Worm (Caenorhabditis elegans) whole organism, L2 larva: Measurements from ENCODE around the gene str-2.

Source experiments
- C34F6.9 ChIP-seq: fragments of 150-350 bp; optimal IDR thresholded peaks from 2 replicates; lab custom pipeline; 2014; ENCODE audit warnings: missing biosample characterization, missing genetic modification characterization
- F13H6.1 ChIP-seq: sonication (generic microtip); optimal IDR thresholded peaks from 2 replicates; lab custom pipeline; 2016; ENCODE audit warnings: missing genetic modification characterization, missing compliant biosample characterization
- Y55F3AM.14 ChIP-seq: fragments of 200-800 bp; sonication (Bioruptor generic); optimal IDR thresholded peaks from 2 replicates; lab custom pipeline; 2018; ENCODE audit warnings: mild to moderate bottlenecking, missing genetic modification characterization, missing compliant biosample characterization
- ZK546.5 ChIP-seq: sonication (generic microtip); optimal IDR thresholded peaks from 2 replicates; lab custom pipeline; 2017; ENCODE audit warnings: missing biosample characterization, missing genetic modification characterization
- alr-1 ChIP-seq: fragments of 150-350 bp; optimal IDR thresholded peaks from 2 replicates; lab custom pipeline; 2014; ENCODE audit warnings: missing biosample characterization, missing genetic modification characterization
- aly-2 ChIP-seq: fragments of 150-350 bp; optimal IDR thresholded peaks from 2 replicates; lab custom pipeline; 2014; ENCODE audit warnings: missing biosample characterization, missing genetic modification characterization
- blmp-1 ChIP-seq: sonication (generic microtip); optimal IDR thresholded peaks from 2 replicates; lab custom pipeline; 2017; ENCODE audit warnings: missing genetic modification characterization, mild to moderate bottlenecking, missing compliant biosample characterization, antibody characterized with exemption, moderate library complexity; ENCODE audit not compliant: insufficient read depth
- ceh-16 ChIP-seq: fragments of 150-350 bp; optimal IDR thresholded peaks from 2 replicates; lab custom pipeline; 2014; ENCODE audit warnings: missing biosample characterization, missing genetic modification characterization
- ceh-82 ChIP-seq: fragments of 150-350 bp; optimal IDR thresholded peaks from 2 replicates; lab custom pipeline; 2014; ENCODE audit warnings: missing biosample characterization, missing genetic modification characterization
- crh-2 ChIP-seq: sonication (generic microtip); optimal IDR thresholded peaks from 2 replicates; lab custom pipeline; 2017; ENCODE audit warnings: missing biosample characterization, missing genetic modification characterization
- dmd-4 ChIP-seq: sonication (generic microtip); optimal IDR thresholded peaks from 2 replicates; lab custom pipeline; 2017; ENCODE audit warnings: missing biosample characterization, missing genetic modification characterization
- egl-27 ChIP-seq: sonication (generic microtip); optimal IDR thresholded peaks from 3 replicates; lab custom pipeline; 2017; ENCODE audit warnings: missing biosample characterization, missing genetic modification reagents, missing genetic modification characterization
- elt-1 ChIP-seq: fragments of 150-350 bp; optimal IDR thresholded peaks from 2 replicates; lab custom pipeline; 2014; ENCODE audit warnings: missing biosample characterization, missing genetic modification characterization
- elt-3 ChIP-seq: sonication (generic microtip); optimal IDR thresholded peaks from 2 replicates; lab custom pipeline; 2017; ENCODE audit warnings: missing biosample characterization, missing genetic modification characterization
- fos-1 ChIP-seq: fragments of 150-350 bp; optimal IDR thresholded peaks from 2 replicates; lab custom pipeline; 2014; ENCODE audit warnings: missing biosample characterization, missing genetic modification characterization
- lin-11 ChIP-seq: fragments of 150-350 bp; sonication (generic microtip); optimal IDR thresholded peaks from 2 replicates; lab custom pipeline; 2014; ENCODE audit warnings: missing biosample characterization, missing genetic modification characterization, inconsistent platforms, mixed read lengths
- lin-39 ChIP-seq: fragments of 150-350 bp; optimal IDR thresholded peaks from 2 replicates; lab custom pipeline; 2014; ENCODE audit warnings: missing biosample characterization, missing genetic modification reagents, missing genetic modification characterization
- lsy-2 ChIP-seq, 2 experiments: fragments of 150-350 bp in 1 of 2; sonication (generic microtip) in 1 of 2; optimal IDR thresholded peaks; 2 replicates each; lab custom pipeline; 2014 to 2017; ENCODE audit warnings: missing biosample characterization in 2 of 2, missing genetic modification characterization in 2 of 2
- mab-5 ChIP-seq: fragments of 150-350 bp; optimal IDR thresholded peaks from 2 replicates; lab custom pipeline; 2014; ENCODE audit warnings: missing biosample characterization, missing genetic modification characterization
- mbf-1 ChIP-seq: sonication (generic microtip); optimal IDR thresholded peaks from 2 replicates; lab custom pipeline; 2017; ENCODE audit warnings: missing biosample characterization, missing genetic modification characterization
- mdl-1 ChIP-seq, 2 experiments: fragments of 150-350 bp in 1 of 2; sonication (generic microtip) in 1 of 2; optimal IDR thresholded peaks; 2 replicates each; lab custom pipeline; 2017; ENCODE audit warnings: missing biosample characterization in 2 of 2, missing genetic modification characterization in 2 of 2
- nhr-10 ChIP-seq: sonication (generic microtip); optimal IDR thresholded peaks from 2 replicates; lab custom pipeline; 2017; ENCODE audit warnings: missing biosample characterization, missing genetic modification characterization
- nhr-11 ChIP-seq: fragments of 150-350 bp; optimal IDR thresholded peaks from 2 replicates; lab custom pipeline; 2014; ENCODE audit warnings: missing biosample characterization, missing genetic modification characterization
- nhr-12 ChIP-seq: fragments of 150-350 bp; optimal IDR thresholded peaks from 2 replicates; lab custom pipeline; 2014; ENCODE audit warnings: missing biosample characterization, missing genetic modification characterization
- nhr-129 ChIP-seq: fragments of 150-350 bp; optimal IDR thresholded peaks from 2 replicates; lab custom pipeline; 2014; ENCODE audit warnings: missing biosample characterization, missing genetic modification characterization
- nhr-21 ChIP-seq: fragments of 150-350 bp; optimal IDR thresholded peaks from 2 replicates; lab custom pipeline; 2014; ENCODE audit warnings: missing biosample characterization, missing genetic modification characterization
- nhr-23 ChIP-seq: fragments of 150-350 bp; optimal IDR thresholded peaks from 2 replicates; lab custom pipeline; 2014; ENCODE audit warnings: missing biosample characterization, missing genetic modification reagents, missing genetic modification characterization
- nhr-25 ChIP-seq: fragments of 150-350 bp; sonication (generic microtip); optimal IDR thresholded peaks from 3 replicates; lab custom pipeline; 2014; ENCODE audit warnings: missing biosample characterization, missing genetic modification characterization
- nhr-6 ChIP-seq: fragments of 150-350 bp; optimal IDR thresholded peaks from 2 replicates; lab custom pipeline; 2014; ENCODE audit warnings: missing biosample characterization, missing genetic modification characterization
- nhr-77 ChIP-seq: fragments of 150-350 bp; optimal IDR thresholded peaks from 2 replicates; lab custom pipeline; 2014; ENCODE audit warnings: missing biosample characterization, missing genetic modification characterization
- peb-1 ChIP-seq: fragments of 150-350 bp; optimal IDR thresholded peaks from 2 replicates; lab custom pipeline; 2014; ENCODE audit warnings: missing biosample characterization, missing genetic modification characterization
- sem-4 ChIP-seq: fragments of 150-350 bp; optimal IDR thresholded peaks from 2 replicates; lab custom pipeline; 2014; ENCODE audit warnings: missing biosample characterization, missing genetic modification reagents, missing genetic modification characterization
- skn-1 ChIP-seq: sonication (generic microtip); optimal IDR thresholded peaks from 2 replicates; lab custom pipeline; 2017; ENCODE audit warnings: missing biosample characterization, missing genetic modification characterization
- sma-3 ChIP-seq: sonication (generic microtip); optimal IDR thresholded peaks from 2 replicates; lab custom pipeline; 2016; ENCODE audit warnings: missing genetic modification reagents, missing genetic modification characterization, missing compliant biosample characterization
- snpc-4 ChIP-seq: fragments of 150-350 bp; optimal IDR thresholded peaks from 2 replicates; lab custom pipeline; 2014; ENCODE audit warnings: missing biosample characterization, missing genetic modification characterization
- unc-39 ChIP-seq: fragments of 150-350 bp; optimal IDR thresholded peaks from 2 replicates; lab custom pipeline; 2014; ENCODE audit warnings: missing biosample characterization, missing genetic modification characterization
- unc-55 ChIP-seq: fragments of 150-350 bp; sonication (generic microtip); optimal IDR thresholded peaks from 3 replicates; lab custom pipeline; 2014; ENCODE audit warnings: missing biosample characterization, missing genetic modification reagents, missing genetic modification characterization
- zag-1 ChIP-seq: fragments of 150-350 bp; optimal IDR thresholded peaks from 2 replicates; lab custom pipeline; 2014; ENCODE audit warnings: missing biosample characterization, missing genetic modification characterization
- ztf-1 ChIP-seq: fragments of 200-800 bp; sonication (Bioruptor generic); conservative IDR thresholded peaks from 2 replicates; pipeline ENCODE4 v1.3.6; 2022; ENCODE audit warnings: missing genetic modification characterization, missing compliant biosample characterization
- ztf-11 ChIP-seq: sonication (generic microtip); optimal IDR thresholded peaks from 2 replicates; lab custom pipeline; 2017; ENCODE audit warnings: missing biosample characterization, missing genetic modification characterization
- ztf-4 ChIP-seq: fragments of 150-350 bp; optimal IDR thresholded peaks from 2 replicates; lab custom pipeline; 2014; ENCODE audit warnings: missing biosample characterization, missing genetic modification characterization

Gene str-2

DNA sequence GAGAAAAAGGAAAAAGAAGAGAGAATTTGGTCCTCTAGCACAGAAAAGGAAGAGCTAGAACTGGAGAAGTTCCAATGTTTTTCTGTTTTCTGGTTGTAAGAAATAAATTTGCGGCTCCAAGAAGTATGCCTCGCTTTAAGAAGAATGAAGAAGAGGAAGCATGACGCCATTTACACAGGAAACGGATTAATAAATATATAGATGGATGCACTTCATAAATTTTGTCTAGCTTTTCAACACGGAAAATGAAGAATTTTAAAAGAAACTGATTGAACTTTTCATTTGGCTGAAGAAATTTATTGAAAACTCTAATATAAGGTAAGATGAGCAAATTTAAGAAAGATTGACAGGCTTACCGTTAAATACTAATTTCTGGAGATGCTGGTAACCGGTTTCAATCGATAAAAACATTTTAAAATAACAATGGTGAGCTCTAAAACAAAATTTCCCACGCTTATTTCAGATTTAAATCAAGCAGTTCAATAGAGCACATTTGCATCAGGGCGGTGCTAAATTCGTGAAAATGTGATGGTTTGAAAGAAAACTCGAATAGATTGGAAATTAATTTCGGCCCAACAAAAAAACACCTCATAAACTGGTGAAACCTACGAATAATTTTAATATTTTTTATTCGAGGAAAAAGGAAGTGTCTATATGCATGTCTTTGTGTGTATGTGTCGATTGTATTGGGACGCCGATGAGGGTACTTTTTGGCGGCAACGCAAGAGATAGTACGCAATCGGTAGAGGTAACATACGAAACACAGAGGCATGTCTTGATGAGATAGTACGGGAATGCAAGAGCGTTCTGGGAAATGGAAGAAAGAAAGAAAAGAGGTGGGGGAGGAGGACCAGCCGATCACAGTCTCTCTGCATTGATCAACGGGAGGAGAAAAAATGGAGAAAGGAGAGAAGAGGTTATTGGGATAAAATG is 32.1 kb upstream of the str-2 start:
- TF ChIP-seq dmd-4 (tag; lab: Kevin White, UChicago) (no peak), F13H6.1 (tag; lab: Kevin White, UChicago) (peak; percentile 32), nhr-12 (no peak), C34F6.9 (tag; lab: Kevin White, UChicago) (peak; percentile 44), nhr-6 (tag; lab: Kevin White, UChicago) (no peak), mbf-1 (no peak), ZK546.5 (tag; lab: Kevin White, UChicago) (no peak), lin-11 (tag; lab: Kevin White, UChicago) (no peak), Y55F3AM.14 (no peak), nhr-23 (tag; lab: Kevin White, UChicago) (no peak), sma-3 (GFP tag; lab: Kevin White, UChicago) (peak; percentile 34), alr-1 (no peak), nhr-21 (tag; lab: Kevin White, UChicago) (no peak), lsy-2 (tag; optimal IDR thresholded peaks at IDR 0.05; lab: Kevin White, UChicago) (peak in 1 of 2 experiments; percentile 24), fos-1 (tag; lab: Kevin White, UChicago) (peak; percentile 16), mdl-1 (tag; optimal IDR thresholded peaks at IDR 0.05; lab: Kevin White, UChicago) (no peak), ceh-16 (tag; lab: Kevin White, UChicago) (no peak), unc-55 (GFP tag; lab: Kevin White, UChicago) (peak; percentile 37), lin-39 (no peak), ceh-82 (no peak), zag-1 (tag; lab: Kevin White, UChicago) (no peak), sem-4 (no peak), blmp-1 (tag; lab: Kevin White, UChicago) (no peak), nhr-129 (tag; lab: Kevin White, UChicago) (peak; percentile 65), peb-1 (tag; lab: Kevin White, UChicago) (no peak), elt-3 (tag; lab: Kevin White, UChicago) (no peak), nhr-25 (tag; lab: Kevin White, UChicago) (peak; percentile 28), aly-2 (tag; lab: Kevin White, UChicago) (no peak), mab-5 (tag; lab: Kevin White, UChicago) (no peak), crh-2 (tag; lab: Kevin White, UChicago) (peak; percentile 33), elt-1 (tag; lab: Kevin White, UChicago) (no peak), nhr-11 (tag; lab: Kevin White, UChicago) (no peak), nhr-77 (tag; lab: Kevin White, UChicago) (no peak), unc-39 (tag; lab: Kevin White, UChicago) (no peak), egl-27 (tag; lab: Kevin White, UChicago) (no peak), ztf-11 (tag; lab: Kevin White, UChicago) (no peak), skn-1 (no peak), nhr-10 (tag; lab: Kevin White, UChicago) (no peak)

DNA sequence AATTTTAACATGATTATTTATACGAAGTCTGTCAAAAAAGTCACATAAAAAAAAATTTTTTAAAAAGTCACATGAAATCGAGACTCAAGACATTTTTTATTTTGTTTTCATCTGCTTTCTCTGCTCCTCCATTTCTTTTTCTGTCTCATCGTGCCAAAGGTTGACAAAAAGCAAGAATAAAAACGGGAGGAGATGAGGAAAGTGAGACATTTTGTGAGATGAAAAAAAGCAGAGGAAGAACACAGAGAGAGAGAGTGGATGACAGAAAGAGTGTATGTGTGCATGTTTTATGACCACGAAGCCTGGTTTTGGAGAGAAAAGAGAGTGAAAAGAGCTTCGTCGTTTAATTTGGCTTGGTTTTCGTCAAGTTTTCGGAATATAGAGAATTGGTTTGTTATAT is 29.8 kb upstream of the str-2 start:
- no peak for TF ChIP-seq nhr-10 (tag; lab: Kevin White, UChicago)
- TF ChIP-seq ceh-16 (tag; lab: Kevin White, UChicago): no peak
- no peak for TF ChIP-seq lin-39
- TF ChIP-seq peb-1 (tag; lab: Kevin White, UChicago): no peak
- TF ChIP-seq ztf-1 (GFP tag; lab: Robert Waterston, UW): no peak
- TF ChIP-seq skn-1: no peak
- TF ChIP-seq nhr-129 (tag; lab: Kevin White, UChicago): peak; percentile 5
- TF ChIP-seq aly-2 (tag; lab: Kevin White, UChicago): no peak
- TF ChIP-seq ztf-4: no peak
- peak; percentile 47 for TF ChIP-seq unc-55 (GFP tag; lab: Kevin White, UChicago)
- no peak for TF ChIP-seq snpc-4 (tag; lab: Kevin White, UChicago)
- TF ChIP-seq nhr-6 (tag; lab: Kevin White, UChicago): no peak
- no peak for TF ChIP-seq mbf-1
- no peak for TF ChIP-seq dmd-4 (tag; lab: Kevin White, UChicago)
- TF ChIP-seq F13H6.1 (tag; lab: Kevin White, UChicago): no peak
- TF ChIP-seq C34F6.9 (tag; lab: Kevin White, UChicago): peak; percentile 55
